Worm (Caenorhabditis elegans) whole organism, L1 larva: Measurements from ENCODE around the gene K07H8.5.

Source experiments
- aha-1 ChIP-seq: fragments of 150-350 bp; optimal IDR thresholded peaks from 2 replicates; lab custom pipeline; 2014; ENCODE audit warnings: missing biosample characterization, missing genetic modification characterization
- ama-1 ChIP-seq: fragments of 150-350 bp; optimal IDR thresholded peaks from 2 replicates; lab custom pipeline; 2014
- dsc-1 ChIP-seq: sonication (generic microtip); optimal IDR thresholded peaks from 2 replicates; lab custom pipeline; 2016; ENCODE audit warnings: mild to moderate bottlenecking, missing genetic modification characterization, missing compliant biosample characterization
- elt-3 ChIP-seq, 6 experiments: fragments of 150-350 bp in 1 of 6; sonication (generic microtip); optimal IDR thresholded peaks; 2 replicates each; lab custom pipeline; 2017 to 2018; ENCODE audit warnings: missing biosample characterization in 6 of 6, missing genetic modification characterization in 6 of 6, inconsistent platforms in 1 of 6
- nhr-12 ChIP-seq: sonication (generic microtip); optimal IDR thresholded peaks from 2 replicates; lab custom pipeline; 2017; ENCODE audit warnings: missing biosample characterization, missing genetic modification characterization
- nhr-28 ChIP-seq: fragments of 150-350 bp; optimal IDR thresholded peaks from 2 replicates; lab custom pipeline; 2014; ENCODE audit warnings: missing biosample characterization, missing genetic modification characterization
- snpc-4 ChIP-seq: fragments of 150-350 bp; optimal IDR thresholded peaks from 2 replicates; lab custom pipeline; 2014; ENCODE audit warnings: missing biosample characterization, missing genetic modification characterization
- zip-4 ChIP-seq: fragments of 200-800 bp; sonication (Bioruptor generic); optimal IDR thresholded peaks from 2 replicates; lab custom pipeline; 2018; ENCODE audit warnings: mild to moderate bottlenecking, missing genetic modification characterization, moderate library complexity, missing compliant biosample characterization

DNA sequence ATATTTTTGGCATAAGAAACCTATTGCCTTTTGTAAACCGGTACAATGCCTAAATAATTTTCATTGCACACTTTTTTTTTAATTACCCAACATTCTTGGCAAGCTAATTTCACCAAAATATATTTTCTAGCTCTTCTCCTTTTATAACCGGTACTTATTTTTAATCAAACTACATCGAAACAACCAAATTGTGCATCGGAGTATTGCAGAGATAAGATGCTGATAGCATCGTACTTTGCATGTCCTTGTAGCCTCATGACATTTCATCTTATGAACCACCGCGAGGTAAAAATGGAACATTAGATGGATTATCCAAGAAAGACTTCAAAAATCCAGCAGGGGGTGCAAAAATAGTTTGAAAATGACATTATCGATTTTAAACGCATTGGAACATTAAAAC is 12.9 kb upstream of the K07H8.5 start:
- TF ChIP-seq elt-3 (tag; optimal IDR thresholded peaks at IDR 0.05; lab: Kevin White, UChicago) (no peak), nhr-12 (no peak), ama-1 (lab: Kevin White, UChicago) (no peak), zip-4 (GFP tag; lab: Kevin White, UChicago) (no peak), nhr-28 (no peak), snpc-4 (tag; lab: Kevin White, UChicago) (no peak), dsc-1 (tag; lab: Kevin White, UChicago) (no peak), aha-1 (tag; lab: Kevin White, UChicago) (no peak)
